Fruit fly (Drosophila melanogaster) whole organism: Measurements from ENCODE around the gene E2f1.

Experiments
- CG8478 ChIP-seq: fragments of >200 bp; optimal IDR thresholded peaks from 2 replicates; lab custom pipeline; 2018; ENCODE audit warnings: inconsistent platforms
- Dll ChIP-seq: fragments of >200 bp; optimal IDR thresholded peaks from 2 replicates; lab custom pipeline; 2017
- EcR ChIP-seq, 2 experiments: fragments of >200 bp; optimal IDR thresholded peaks; 2 replicates each; lab custom pipeline; 2017; ENCODE audit warnings: missing biosample characterization in 2 of 2, missing genetic modification characterization in 2 of 2, missing genetic modification reagents in 2 of 2
- pan ChIP-seq: fragments of >200 bp; optimal IDR thresholded peaks from 2 replicates; lab custom pipeline; 2017
- psq ChIP-seq: fragments of >200 bp; optimal IDR thresholded peaks from 2 replicates; lab custom pipeline; 2017
- usp ChIP-seq: fragments of >200 bp; optimal IDR thresholded peaks from 2 replicates; lab custom pipeline; 2017; ENCODE audit warnings: missing biosample characterization, missing genetic modification characterization, mixed read lengths

E2f1 gene

dm6 chr3R:21660659-21661126 is at the start of gene E2f1:
E2f1 (minus strand) TSS chr3R:21660871.
- TF ChIP-seq pan (lab: Kevin White, UChicago) (no peak), CG8478 (lab: Kevin White, UChicago) (no peak), EcR (GFP tag; optimal IDR thresholded peaks at IDR 0.05; lab: Kevin White, UChicago) (no peak), psq (lab: Kevin White, UChicago) (no peak), Dll (no peak), usp (GFP tag; lab: Kevin White, UChicago) (no peak)

dm6 chr3R:21704439-21704838 is 43.8 kb upstream of the E2f1 start:
- TF ChIP-seq psq (lab: Kevin White, UChicago) (no peak), usp (GFP tag; lab: Kevin White, UChicago) (no peak), pan (lab: Kevin White, UChicago) (no peak), CG8478 (lab: Kevin White, UChicago) (no peak), Dll (no peak), EcR (GFP tag; optimal IDR thresholded peaks at IDR 0.05; lab: Kevin White, UChicago) (no peak)

- TF ChIP-seq pan (lab: Kevin White, UChicago) (no peak), EcR (GFP tag; optimal IDR thresholded peaks at IDR 0.05; lab: Kevin White, UChicago) (no peak), Dll (no peak), usp (GFP tag; lab: Kevin White, UChicago) (no peak), CG8478 (lab: Kevin White, UChicago) (no peak), psq (lab: Kevin White, UChicago) (no peak)
These were observed 42.7 kb upstream of the E2f1 start for dm6 chr3R:21703346-21703745.

dm6 chr3R:21701529-21701928 is 40.9 kb upstream of the E2f1 start:
- TF ChIP-seq EcR (GFP tag; optimal IDR thresholded peaks at IDR 0.05; lab: Kevin White, UChicago) (no peak), usp (GFP tag; lab: Kevin White, UChicago) (no peak), CG8478 (lab: Kevin White, UChicago) (no peak), Dll (no peak), pan (lab: Kevin White, UChicago) (no peak), psq (lab: Kevin White, UChicago) (no peak)

dm6 chr3R:21700458-21700857 is 39.8 kb upstream of the E2f1 start:
- TF ChIP-seq CG8478 (lab: Kevin White, UChicago) (no peak), EcR (GFP tag; optimal IDR thresholded peaks at IDR 0.05; lab: Kevin White, UChicago) (no peak), psq (lab: Kevin White, UChicago) (no peak), usp (GFP tag; lab: Kevin White, UChicago) (no peak), pan (lab: Kevin White, UChicago) (no peak)

dm6 chr3R:21698895-21699300 is 38.2 kb upstream of the E2f1 start:
- TF ChIP-seq usp (GFP tag; lab: Kevin White, UChicago) (no peak), CG8478 (lab: Kevin White, UChicago) (no peak), psq (lab: Kevin White, UChicago) (no peak), EcR (GFP tag; optimal IDR thresholded peaks at IDR 0.05; lab: Kevin White, UChicago) (no peak), pan (lab: Kevin White, UChicago) (no peak), Dll (no peak)

- TF ChIP-seq CG8478 (lab: Kevin White, UChicago) = no peak
These were observed 32.5 kb upstream of the E2f1 start for dm6 chr3R:21693110-21693672.

- TF ChIP-seq Dll (no peak), EcR (GFP tag; optimal IDR thresholded peaks at IDR 0.05; lab: Kevin White, UChicago) (no peak), usp (GFP tag; lab: Kevin White, UChicago) (no peak), pan (lab: Kevin White, UChicago) (no peak), CG8478 (lab: Kevin White, UChicago) (no peak), psq (lab: Kevin White, UChicago) (no peak)
These were observed 30.4 kb upstream of the E2f1 start for dm6 chr3R:21691114-21691513.

dm6 chr3R:21688596-21688995 is 27.9 kb upstream of the E2f1 start:
- TF ChIP-seq CG8478 (lab: Kevin White, UChicago) (no peak), Dll (no peak), usp (GFP tag; lab: Kevin White, UChicago) (no peak), EcR (GFP tag; optimal IDR thresholded peaks at IDR 0.05; lab: Kevin White, UChicago) (no peak), pan (lab: Kevin White, UChicago) (no peak), psq (lab: Kevin White, UChicago) (no peak)

dm6 chr3R:21687902-21688301 is 27.2 kb upstream of the E2f1 start:
- no peak for TF ChIP-seq pan (lab: Kevin White, UChicago)
- no peak for TF ChIP-seq usp (GFP tag; lab: Kevin White, UChicago)
- no peak for TF ChIP-seq CG8478 (lab: Kevin White, UChicago)
- no peak for TF ChIP-seq psq (lab: Kevin White, UChicago)
- no peak for TF ChIP-seq EcR (GFP tag; optimal IDR thresholded peaks at IDR 0.05; lab: Kevin White, UChicago)
- TF ChIP-seq Dll = no peak

dm6 chr3R:21682041-21682440 is 21.4 kb upstream of the E2f1 start:
- TF ChIP-seq EcR (GFP tag; optimal IDR thresholded peaks at IDR 0.05; lab: Kevin White, UChicago) (no peak), psq (lab: Kevin White, UChicago) (no peak), CG8478 (lab: Kevin White, UChicago) (no peak), Dll (no peak), usp (GFP tag; lab: Kevin White, UChicago) (no peak), pan (lab: Kevin White, UChicago) (no peak)

- no peak for TF ChIP-seq psq (lab: Kevin White, UChicago)
- TF ChIP-seq CG8478 (lab: Kevin White, UChicago) = no peak
- TF ChIP-seq EcR (GFP tag; optimal IDR thresholded peaks at IDR 0.05; lab: Kevin White, UChicago) = no peak
- no peak for TF ChIP-seq Dll
- no peak for TF ChIP-seq usp (GFP tag; lab: Kevin White, UChicago)
- no peak for TF ChIP-seq pan (lab: Kevin White, UChicago)
These were observed 18.6 kb upstream of the E2f1 start for dm6 chr3R:21679310-21679709.
